Worm (Caenorhabditis elegans) whole organism, L3 larva: ENCODE measurements around the gene Y38C1AA.6.

Experiments used
- R02D3.7 ChIP-seq: fragments of 150-350 bp; optimal IDR thresholded peaks from 2 replicates; lab custom pipeline; 2014; ENCODE audit warnings: missing biosample characterization, missing genetic modification characterization
- ama-1 ChIP-seq: fragments of 150-350 bp; optimal IDR thresholded peaks from 2 replicates; lab custom pipeline; 2018
- ceh-16 ChIP-seq: sonication (generic microtip); optimal IDR thresholded peaks from 2 replicates; lab custom pipeline; 2017; ENCODE audit warnings: missing biosample characterization, missing genetic modification characterization
- ceh-28 ChIP-seq: fragments of 150-350 bp; optimal IDR thresholded peaks from 2 replicates; lab custom pipeline; 2014; ENCODE audit warnings: missing biosample characterization, missing genetic modification reagents, missing genetic modification characterization
- ceh-82 ChIP-seq: fragments of 150-350 bp; optimal IDR thresholded peaks from 2 replicates; lab custom pipeline; 2014; ENCODE audit warnings: missing biosample characterization, missing genetic modification characterization
- daf-12 ChIP-seq: fragments of 150-350 bp; optimal IDR thresholded peaks from 2 replicates; lab custom pipeline; 2014; ENCODE audit warnings: missing biosample characterization, missing genetic modification reagents, missing genetic modification characterization
- egl-27 ChIP-seq: sonication (generic microtip); optimal IDR thresholded peaks from 4 replicates; lab custom pipeline; 2017; ENCODE audit warnings: missing biosample characterization, missing genetic modification reagents, missing genetic modification characterization
- egl-5 ChIP-seq: fragments of 150-350 bp; optimal IDR thresholded peaks from 2 replicates; lab custom pipeline; 2017; ENCODE audit warnings: missing biosample characterization, missing genetic modification reagents, missing genetic modification characterization, inconsistent platforms
- elt-1 ChIP-seq: fragments of 150-350 bp; optimal IDR thresholded peaks from 2 replicates; lab custom pipeline; 2014; ENCODE audit warnings: missing biosample characterization, missing genetic modification characterization
- elt-2 ChIP-seq: sonication (generic microtip); optimal IDR thresholded peaks from 2 replicates; lab custom pipeline; 2016; ENCODE audit warnings: missing genetic modification reagents, mild to moderate bottlenecking, missing genetic modification characterization, missing compliant biosample characterization
- eor-1 ChIP-seq, 2 experiments: fragments of 150-350 bp; optimal IDR thresholded peaks; 2 replicates each; lab custom pipeline; 2014 to 2018; ENCODE audit warnings: missing biosample characterization in 2 of 2, missing genetic modification characterization in 2 of 2
- fkh-10 ChIP-seq: sonication (generic microtip); optimal IDR thresholded peaks from 2 replicates; lab custom pipeline; 2017; ENCODE audit warnings: missing biosample characterization, missing genetic modification reagents, missing genetic modification characterization
- fos-1 ChIP-seq: fragments of 150-350 bp; optimal IDR thresholded peaks from 2 replicates; lab custom pipeline; 2014; ENCODE audit warnings: missing biosample characterization, missing genetic modification characterization
- hmg-11 ChIP-seq: sonication (generic microtip); optimal IDR thresholded peaks from 2 replicates; lab custom pipeline; 2016; ENCODE audit warnings: missing genetic modification characterization, missing compliant biosample characterization
- lin-15B ChIP-seq: fragments of 150-350 bp; optimal IDR thresholded peaks from 2 replicates; lab custom pipeline; 2014; ENCODE audit warnings: missing biosample characterization, missing genetic modification characterization
- nfya-1 ChIP-seq: sonication (generic microtip); optimal IDR thresholded peaks from 2 replicates; lab custom pipeline; 2017; ENCODE audit warnings: missing genetic modification characterization, mild to moderate bottlenecking, missing compliant biosample characterization, antibody characterized with exemption, moderate library complexity; ENCODE audit not compliant: insufficient read depth
- nhr-11 ChIP-seq: fragments of 150-350 bp; optimal IDR thresholded peaks from 2 replicates; lab custom pipeline; 2014; ENCODE audit warnings: missing biosample characterization, missing genetic modification characterization
- nhr-12 ChIP-seq: fragments of 150-350 bp; optimal IDR thresholded peaks from 2 replicates; lab custom pipeline; 2014; ENCODE audit warnings: missing biosample characterization, missing genetic modification characterization
- nhr-23 ChIP-seq: fragments of 150-350 bp; optimal IDR thresholded peaks from 2 replicates; lab custom pipeline; 2014; ENCODE audit warnings: missing biosample characterization, missing genetic modification reagents, missing genetic modification characterization
- nhr-237 ChIP-seq: fragments of 150-350 bp; optimal IDR thresholded peaks from 2 replicates; lab custom pipeline; 2014; ENCODE audit warnings: missing biosample characterization, missing genetic modification characterization
- nhr-25 ChIP-seq: sonication (generic microtip); optimal IDR thresholded peaks from 2 replicates; lab custom pipeline; 2017; ENCODE audit warnings: missing biosample characterization, missing genetic modification characterization
- nhr-28 ChIP-seq: fragments of 150-350 bp; optimal IDR thresholded peaks from 2 replicates; lab custom pipeline; 2014; ENCODE audit warnings: missing biosample characterization, missing genetic modification characterization
- nhr-67 ChIP-seq: fragments of 150-350 bp; optimal IDR thresholded peaks from 2 replicates; lab custom pipeline; 2014; ENCODE audit warnings: missing biosample characterization, missing genetic modification characterization
- nhr-76 ChIP-seq: fragments of 150-350 bp; sonication (generic microtip); optimal IDR thresholded peaks from 5 replicates; lab custom pipeline; 2014; ENCODE audit warnings: missing biosample characterization, missing genetic modification characterization
- pha-4 ChIP-seq: fragments of 150-350 bp; optimal IDR thresholded peaks from 2 replicates; lab custom pipeline; 2014; ENCODE audit warnings: missing biosample characterization, missing genetic modification reagents, missing genetic modification characterization
- pqm-1 ChIP-seq: fragments of 150-350 bp; optimal IDR thresholded peaks from 2 replicates; lab custom pipeline; 2017; ENCODE audit warnings: missing biosample characterization, missing genetic modification characterization, inconsistent platforms
- sea-2 ChIP-seq: fragments of 150-350 bp; sonication (generic microtip); optimal IDR thresholded peaks from 4 replicates; lab custom pipeline; 2014; ENCODE audit warnings: missing biosample characterization, missing genetic modification reagents, missing genetic modification characterization
- snpc-4 ChIP-seq: fragments of 150-350 bp; optimal IDR thresholded peaks from 2 replicates; lab custom pipeline; 2014; ENCODE audit warnings: missing biosample characterization, missing genetic modification characterization
- tbx-2 ChIP-seq: sonication (generic microtip); optimal IDR thresholded peaks from 2 replicates; lab custom pipeline; 2016; ENCODE audit warnings: mild to moderate bottlenecking, missing genetic modification characterization, missing compliant biosample characterization
- unc-39 ChIP-seq: sonication (generic microtip); optimal IDR thresholded peaks from 4 replicates; lab custom pipeline; 2017; ENCODE audit warnings: missing biosample characterization, missing genetic modification characterization
- unc-62 ChIP-seq: fragments of 150-350 bp; sonication (generic microtip); optimal IDR thresholded peaks from 4 replicates; lab custom pipeline; 2014; ENCODE audit warnings: missing biosample characterization, missing genetic modification reagents, missing genetic modification characterization
- ztf-4 ChIP-seq: fragments of 150-350 bp; optimal IDR thresholded peaks from 2 replicates; lab custom pipeline; 2014; ENCODE audit warnings: missing biosample characterization, missing genetic modification characterization

The Y38C1AA.6 gene

ce11 chrIV:174115-174514, 11.5 kb downstream of the Y38C1AA.6 start:
- TF ChIP-seq nhr-23 (tag; lab: Kevin White, UChicago) = no peak
- TF ChIP-seq, all 47 proteins: peak for 0

- TF ChIP-seq nfya-1 (no peak), nhr-12 (tag; lab: Kevin White, UChicago) (no peak), nhr-237 (no peak), egl-5 (tag; lab: Kevin White, UChicago) (no peak), nhr-76 (tag; lab: Kevin White, UChicago) (no peak), lin-15B (tag; lab: Kevin White, UChicago) (no peak), R02D3.7 (tag; lab: Kevin White, UChicago) (no peak), unc-39 (tag; lab: Kevin White, UChicago) (no peak), nhr-28 (tag; lab: Kevin White, UChicago) (no peak)
Observed at ce11 chrIV:175698-176097, 13.1 kb downstream of the Y38C1AA.6 start.

- TF ChIP-seq tbx-2 (tag; lab: Kevin White, UChicago) (no peak), ama-1 (lab: Kevin White, UChicago) (no peak), fos-1 (tag; lab: Kevin White, UChicago) (no peak), ceh-16 (tag; lab: Kevin White, UChicago) (no peak), pqm-1 (tag; lab: Kevin White, UChicago) (no peak)
Observed at ce11 chrIV:177487-177886, 14.9 kb downstream of the Y38C1AA.6 start.

ce11 chrIV:178696-179095, 16.1 kb downstream of the Y38C1AA.6 start, which contains the start of gene tcl-2:
Gene tcl-2, plus strand, starts transcription at chrIV:179083.
- TF ChIP-seq nfya-1 (no peak), sea-2 (no peak), egl-27 (tag; lab: Kevin White, UChicago) (no peak), nhr-67 (no peak), ceh-28 (tag; lab: Kevin White, UChicago) (no peak), hmg-11 (tag; lab: Kevin White, UChicago) (no peak), tbx-2 (tag; lab: Kevin White, UChicago) (no peak), unc-62 (GFP tag; lab: Kevin White, UChicago) (no peak)

- TF ChIP-seq nhr-12 (tag; lab: Kevin White, UChicago) = no peak
- no peak for TF ChIP-seq sea-2
- no peak for TF ChIP-seq nhr-237
- TF ChIP-seq egl-27 (tag; lab: Kevin White, UChicago) = no peak
- no peak for TF ChIP-seq elt-1 (tag; lab: Kevin White, UChicago)
- no peak for TF ChIP-seq daf-12 (tag; lab: Kevin White, UChicago)
- TF ChIP-seq nhr-11 (tag; lab: Kevin White, UChicago) = no peak
- TF ChIP-seq, all 47 proteins: peak for 0
Observed at ce11 chrIV:179700-180099, 17.1 kb downstream of the Y38C1AA.6 start.

- TF ChIP-seq R02D3.7 (tag; lab: Kevin White, UChicago) (no peak), ceh-82 (tag; lab: Kevin White, UChicago) (no peak), nhr-28 (tag; lab: Kevin White, UChicago) (no peak), fkh-10 (GFP tag; lab: Kevin White, UChicago) (no peak), nfya-1 (no peak), pha-4 (tag; lab: Kevin White, UChicago) (no peak), tbx-2 (tag; lab: Kevin White, UChicago) (no peak), nhr-23 (tag; lab: Kevin White, UChicago) (no peak), snpc-4 (no peak), lin-15B (tag; lab: Kevin White, UChicago) (no peak), ceh-28 (tag; lab: Kevin White, UChicago) (no peak)
Observed at ce11 chrIV:183519-183918, 20.9 kb downstream of the Y38C1AA.6 start.

- TF ChIP-seq eor-1 (tag; optimal IDR thresholded peaks at IDR 0.05; lab: Kevin White, UChicago) = no peak
- no peak for TF ChIP-seq egl-5 (tag; lab: Kevin White, UChicago)
- TF ChIP-seq pha-4 (tag; lab: Kevin White, UChicago) = no peak
- TF ChIP-seq ceh-82 (tag; lab: Kevin White, UChicago) = no peak
- no peak for TF ChIP-seq nhr-25 (tag; lab: Kevin White, UChicago)
- TF ChIP-seq elt-2 = no peak
- TF ChIP-seq ztf-4 = no peak
- no peak for TF ChIP-seq nhr-67
- no peak for TF ChIP-seq tbx-2 (tag; lab: Kevin White, UChicago)
- no peak for TF ChIP-seq hmg-11 (tag; lab: Kevin White, UChicago)
- no peak for TF ChIP-seq nhr-28 (tag; lab: Kevin White, UChicago)
- TF ChIP-seq fkh-10 (GFP tag; lab: Kevin White, UChicago) = no peak
- no peak for TF ChIP-seq nhr-237
- no peak for TF ChIP-seq R02D3.7 (tag; lab: Kevin White, UChicago)
- no peak for TF ChIP-seq sea-2
- TF ChIP-seq nhr-23 (tag; lab: Kevin White, UChicago) = no peak
- no peak for TF ChIP-seq nhr-12 (tag; lab: Kevin White, UChicago)
- TF ChIP-seq, all 47 proteins: peak for 0
Observed at ce11 chrIV:184184-184583, 21.6 kb downstream of the Y38C1AA.6 start, which contains the start of gene pnc-1. Gene pnc-1, plus strand, starts transcription at chrIV:184484.
